Worm (Caenorhabditis elegans): Measurements from ENCODE around the gene cht-6.

DNA sequence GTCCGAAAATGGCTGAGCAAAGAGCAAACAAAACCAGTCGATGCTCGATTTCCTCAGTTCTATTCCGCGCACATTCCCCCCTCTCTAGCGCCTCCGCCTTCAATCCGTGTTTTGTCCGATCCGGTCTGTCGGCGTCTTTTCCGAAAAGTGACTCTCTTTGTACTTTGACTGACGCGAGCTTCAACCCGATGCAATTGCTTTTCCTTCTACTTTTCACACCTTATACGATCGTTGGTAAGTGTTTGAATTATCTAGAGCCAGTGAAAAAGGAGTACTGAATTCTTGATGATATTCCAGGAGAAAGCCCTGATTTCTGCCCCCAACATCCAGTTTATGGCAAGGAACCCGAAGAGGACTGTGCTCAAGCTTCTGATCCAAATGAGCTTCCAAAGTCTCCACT is at the start of gene cht-6:
- TF ChIP-seq nhr-28 (tag; optimal IDR thresholded peaks at IDR 0.05) (no peak), ceh-82 (tag; optimal IDR thresholded peaks at IDR 0.05) (no peak), pqm-1 (tag; optimal IDR thresholded peaks at IDR 0.05) (no peak), pag-3 (tag; optimal IDR thresholded peaks at IDR 0.05; ENCODE audit: borderline replicate concordance, insufficient read depth) (no peak), ceh-90 (tag; optimal IDR thresholded peaks at IDR 0.05) (no peak), lin-15B (tag; optimal IDR thresholded peaks at IDR 0.05) (no peak), fkh-10 (GFP tag; optimal IDR thresholded peaks at IDR 0.05) (no peak), snu-23 (GFP tag; optimal IDR thresholded peaks at IDR 0.05) (no peak), mep-1 (tag; optimal IDR thresholded peaks at IDR 0.05) (no peak), nhr-20 (tag; optimal IDR thresholded peaks at IDR 0.05) (no peak), tbx-2 (tag; optimal IDR thresholded peaks at IDR 0.05) (no peak), hpl-2 (GFP tag; optimal IDR thresholded peaks at IDR 0.05) (no peak), ces-1 (GFP tag; optimal IDR thresholded peaks at IDR 0.05) (no peak)
